Fruit fly (Drosophila melanogaster): ENCODE results near the gene Stim.

dm6 chrX:15944735-15945323 lies 4.6 kb upstream of the Stim start, which contains the start of gene Rrp47:
- TF ChIP-seq pan (optimal IDR thresholded peaks at IDR 0.05) (no peak), fru (GFP tag; optimal IDR thresholded peaks at IDR 0.05) (no peak), brk (GFP tag; optimal IDR thresholded peaks at IDR 0.05) (no peak), Abd-B (GFP tag; optimal IDR thresholded peaks at IDR 0.05) (no peak), sv (GFP tag; optimal IDR thresholded peaks at IDR 0.05) (no peak), lola (GFP tag; optimal IDR thresholded peaks at IDR 0.05) (no peak), psq (GFP tag; optimal IDR thresholded peaks at IDR 0.05) (no peak), Hnf4 (GFP tag; optimal IDR thresholded peaks at IDR 0.05) (no peak)
